Worm (Caenorhabditis elegans): Measurements from ENCODE around the gene cct-5.

DNA sequence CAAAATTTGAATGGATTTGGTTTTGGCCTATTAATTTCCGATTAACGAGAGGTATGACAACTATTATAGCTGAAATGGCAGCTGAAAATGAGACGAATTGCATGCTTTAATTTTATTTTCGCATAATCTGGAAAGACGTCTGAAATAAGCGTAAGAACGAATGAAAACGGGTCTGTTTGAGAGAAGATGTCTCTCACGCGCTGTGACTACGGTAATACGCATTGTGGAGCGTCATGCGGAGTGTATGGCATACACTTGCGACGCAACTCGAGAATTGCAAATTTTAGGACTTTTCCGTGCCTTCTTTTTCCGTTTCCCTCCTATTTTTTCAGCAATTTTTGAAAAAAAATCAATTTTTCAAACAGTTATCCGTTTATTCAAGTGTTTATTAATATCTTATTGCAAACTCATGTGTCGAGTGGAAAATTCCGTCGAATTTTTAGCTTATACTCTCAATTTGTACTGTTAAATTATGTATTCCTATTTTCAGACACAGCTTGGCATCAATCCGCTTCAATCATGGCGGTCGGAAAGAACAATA is 32.4 kb downstream of the cct-5 start, which contains the start of gene rps-1:
- TF ChIP-seq R02D3.7 (tag; optimal IDR thresholded peaks at IDR 0.05): peak; percentile 81
- no peak for TF ChIP-seq unc-39 (tag; optimal IDR thresholded peaks at IDR 0.05)
- TF ChIP-seq lsy-2 (tag; optimal IDR thresholded peaks at IDR 0.05): peak; percentile 100
- TF ChIP-seq ama-1 (optimal IDR thresholded peaks at IDR 0.05): peak; percentile 47
- peak; percentile 92 for TF ChIP-seq snpc-4 (tag; optimal IDR thresholded peaks at IDR 0.05)
- peak; percentile 61 for TF ChIP-seq ztf-11 (tag; optimal IDR thresholded peaks at IDR 0.05)
- peak; percentile 97 for TF ChIP-seq egl-27 (tag; optimal IDR thresholded peaks at IDR 0.05)
